Worm (Caenorhabditis elegans) whole organism, L3 larva: ENCODE measurements around the gene cpb-2.

Experiments used
- ZK546.5 ChIP-seq: sonication (generic microtip); optimal IDR thresholded peaks from 2 replicates; lab custom pipeline; 2017; ENCODE audit warnings: missing biosample characterization, missing genetic modification characterization
- aly-2 ChIP-seq: fragments of 150-350 bp; optimal IDR thresholded peaks from 2 replicates; lab custom pipeline; 2014; ENCODE audit warnings: missing biosample characterization, missing genetic modification characterization
- ama-1 ChIP-seq: fragments of 150-350 bp; optimal IDR thresholded peaks from 2 replicates; lab custom pipeline; 2018
- ceh-9 ChIP-seq: sonication (generic microtip); optimal IDR thresholded peaks from 2 replicates; lab custom pipeline; 2018; ENCODE audit warnings: missing biosample characterization, missing genetic modification characterization
- daf-12 ChIP-seq: fragments of 150-350 bp; optimal IDR thresholded peaks from 2 replicates; lab custom pipeline; 2014; ENCODE audit warnings: missing biosample characterization, missing genetic modification reagents, missing genetic modification characterization
- egl-5 ChIP-seq: fragments of 150-350 bp; optimal IDR thresholded peaks from 2 replicates; lab custom pipeline; 2017; ENCODE audit warnings: missing biosample characterization, missing genetic modification reagents, missing genetic modification characterization, inconsistent platforms
- elt-1 ChIP-seq: fragments of 150-350 bp; optimal IDR thresholded peaks from 2 replicates; lab custom pipeline; 2014; ENCODE audit warnings: missing biosample characterization, missing genetic modification characterization
- elt-2 ChIP-seq: sonication (generic microtip); optimal IDR thresholded peaks from 2 replicates; lab custom pipeline; 2016; ENCODE audit warnings: missing genetic modification reagents, mild to moderate bottlenecking, missing genetic modification characterization, missing compliant biosample characterization
- elt-3 ChIP-seq, 3 experiments: fragments of 150-350 bp in 1 of 3; sonication (generic microtip) in 2 of 3; optimal IDR thresholded peaks; 2 replicates in 2 of 3; 4 replicates in 1 of 3; lab custom pipeline; 2014 to 2017; ENCODE audit warnings: missing biosample characterization in 3 of 3, missing genetic modification characterization in 3 of 3
- fkh-2 ChIP-seq: fragments of 150-350 bp; optimal IDR thresholded peaks from 2 replicates; lab custom pipeline; 2014; ENCODE audit warnings: missing biosample characterization, missing genetic modification reagents, missing genetic modification characterization
- fos-1 ChIP-seq: fragments of 150-350 bp; optimal IDR thresholded peaks from 2 replicates; lab custom pipeline; 2014; ENCODE audit warnings: missing biosample characterization, missing genetic modification characterization
- hmg-11 ChIP-seq: sonication (generic microtip); optimal IDR thresholded peaks from 2 replicates; lab custom pipeline; 2016; ENCODE audit warnings: missing genetic modification characterization, missing compliant biosample characterization
- jun-1 ChIP-seq: fragments of 150-350 bp; optimal IDR thresholded peaks from 2 replicates; lab custom pipeline; 2014; ENCODE audit warnings: missing biosample characterization, missing genetic modification reagents, missing genetic modification characterization
- lin-15B ChIP-seq: fragments of 150-350 bp; optimal IDR thresholded peaks from 2 replicates; lab custom pipeline; 2014; ENCODE audit warnings: missing biosample characterization, missing genetic modification characterization
- lin-39 ChIP-seq: fragments of 150-350 bp; optimal IDR thresholded peaks from 2 replicates; lab custom pipeline; 2018; ENCODE audit warnings: missing biosample characterization, missing genetic modification reagents, missing genetic modification characterization
- lsy-12 ChIP-seq: sonication (generic microtip); optimal IDR thresholded peaks from 2 replicates; lab custom pipeline; 2016; ENCODE audit warnings: mild to moderate bottlenecking, missing genetic modification characterization, missing compliant biosample characterization
- nfya-1 ChIP-seq: sonication (generic microtip); optimal IDR thresholded peaks from 2 replicates; lab custom pipeline; 2017; ENCODE audit warnings: missing genetic modification characterization, mild to moderate bottlenecking, missing compliant biosample characterization, antibody characterized with exemption, moderate library complexity; ENCODE audit not compliant: insufficient read depth
- nhr-12 ChIP-seq: fragments of 150-350 bp; optimal IDR thresholded peaks from 2 replicates; lab custom pipeline; 2014; ENCODE audit warnings: missing biosample characterization, missing genetic modification characterization
- nhr-23 ChIP-seq: fragments of 150-350 bp; optimal IDR thresholded peaks from 2 replicates; lab custom pipeline; 2014; ENCODE audit warnings: missing biosample characterization, missing genetic modification reagents, missing genetic modification characterization
- nhr-237 ChIP-seq: fragments of 150-350 bp; optimal IDR thresholded peaks from 2 replicates; lab custom pipeline; 2014; ENCODE audit warnings: missing biosample characterization, missing genetic modification characterization
- nhr-25 ChIP-seq: sonication (generic microtip); optimal IDR thresholded peaks from 2 replicates; lab custom pipeline; 2017; ENCODE audit warnings: missing biosample characterization, missing genetic modification characterization
- nhr-28 ChIP-seq: fragments of 150-350 bp; optimal IDR thresholded peaks from 2 replicates; lab custom pipeline; 2014; ENCODE audit warnings: missing biosample characterization, missing genetic modification characterization
- nhr-43 ChIP-seq: sonication (generic microtip); optimal IDR thresholded peaks from 2 replicates; lab custom pipeline; 2016; ENCODE audit warnings: mild to moderate bottlenecking, missing genetic modification characterization, missing compliant biosample characterization; ENCODE audit not compliant: poor library complexity, severe bottlenecking
- nhr-67 ChIP-seq: fragments of 150-350 bp; optimal IDR thresholded peaks from 2 replicates; lab custom pipeline; 2014; ENCODE audit warnings: missing biosample characterization, missing genetic modification characterization
- nhr-77 ChIP-seq: fragments of 150-350 bp; optimal IDR thresholded peaks from 2 replicates; lab custom pipeline; 2014; ENCODE audit warnings: missing biosample characterization, missing genetic modification characterization
- pha-4 ChIP-seq: fragments of 150-350 bp; optimal IDR thresholded peaks from 2 replicates; lab custom pipeline; 2014; ENCODE audit warnings: missing biosample characterization, missing genetic modification reagents, missing genetic modification characterization
- pqm-1 ChIP-seq: fragments of 150-350 bp; optimal IDR thresholded peaks from 2 replicates; lab custom pipeline; 2017; ENCODE audit warnings: missing biosample characterization, missing genetic modification characterization, inconsistent platforms
- snpc-4 ChIP-seq: fragments of 150-350 bp; optimal IDR thresholded peaks from 2 replicates; lab custom pipeline; 2014; ENCODE audit warnings: missing biosample characterization, missing genetic modification characterization
- unc-62 ChIP-seq: fragments of 150-350 bp; sonication (generic microtip); optimal IDR thresholded peaks from 4 replicates; lab custom pipeline; 2014; ENCODE audit warnings: missing biosample characterization, missing genetic modification reagents, missing genetic modification characterization
- ztf-11 ChIP-seq: fragments of 150-350 bp; optimal IDR thresholded peaks from 2 replicates; lab custom pipeline; 2014; ENCODE audit warnings: missing biosample characterization, missing genetic modification characterization

Gene cpb-2

DNA sequence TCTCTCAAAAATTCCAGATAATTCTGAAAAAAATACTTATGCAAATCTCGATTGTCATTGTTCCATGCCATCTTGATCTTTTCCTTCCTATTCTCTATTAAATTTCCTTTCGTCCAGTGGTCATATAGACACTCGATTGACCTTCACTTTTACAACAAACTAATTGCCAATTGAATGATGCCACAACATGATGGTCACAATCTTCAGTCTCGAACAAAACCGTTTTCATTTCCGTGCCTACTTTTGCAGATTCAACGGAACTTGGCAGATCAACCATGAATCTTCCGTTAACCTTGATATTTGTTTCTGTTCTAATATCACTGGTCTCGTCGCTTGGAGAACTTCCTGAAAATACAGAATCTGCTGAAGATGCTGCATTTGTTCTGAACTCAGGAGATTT lies 19.2 kb upstream of the cpb-2 start, which contains the start of gene F40H3.2:
Gene F40H3.2, plus strand, starts transcription at position 250 of the 400 bp plus-strand sequence.
- TF ChIP-seq jun-1 (no peak), nhr-25 (peak; percentile 8)

- no peak for TF ChIP-seq ztf-11 (tag; lab: Kevin White, UChicago)
- no peak for TF ChIP-seq nhr-67 (tag; lab: Kevin White, UChicago)
- TF ChIP-seq hmg-11 (tag; lab: Kevin White, UChicago), result peak; percentile 20
- no peak for TF ChIP-seq nhr-12 (tag; lab: Kevin White, UChicago)
- TF ChIP-seq lsy-12, result no peak
- no peak for TF ChIP-seq nhr-43 (tag; lab: Kevin White, UChicago)
- no peak for TF ChIP-seq nhr-28 (tag; lab: Kevin White, UChicago)
- no peak for TF ChIP-seq elt-3 (tag; optimal IDR thresholded peaks at IDR 0.05; lab: Kevin White, UChicago)
- no peak for TF ChIP-seq fos-1 (tag; lab: Kevin White, UChicago)
- no peak for TF ChIP-seq pha-4 (tag; lab: Kevin White, UChicago)
- peak; percentile 31 for TF ChIP-seq lin-39 (tag; lab: Kevin White, UChicago)
- no peak for TF ChIP-seq ZK546.5 (tag; lab: Kevin White, UChicago)
- TF ChIP-seq daf-12, result no peak
- TF ChIP-seq nfya-1 (tag; lab: Kevin White, UChicago), result peak; percentile 26
- no peak for TF ChIP-seq aly-2
- no peak for TF ChIP-seq nhr-237 (tag; lab: Kevin White, UChicago)
Observed at ce11 chrII:6175027-6175426, 17.6 kb upstream of the cpb-2 start.

DNA sequence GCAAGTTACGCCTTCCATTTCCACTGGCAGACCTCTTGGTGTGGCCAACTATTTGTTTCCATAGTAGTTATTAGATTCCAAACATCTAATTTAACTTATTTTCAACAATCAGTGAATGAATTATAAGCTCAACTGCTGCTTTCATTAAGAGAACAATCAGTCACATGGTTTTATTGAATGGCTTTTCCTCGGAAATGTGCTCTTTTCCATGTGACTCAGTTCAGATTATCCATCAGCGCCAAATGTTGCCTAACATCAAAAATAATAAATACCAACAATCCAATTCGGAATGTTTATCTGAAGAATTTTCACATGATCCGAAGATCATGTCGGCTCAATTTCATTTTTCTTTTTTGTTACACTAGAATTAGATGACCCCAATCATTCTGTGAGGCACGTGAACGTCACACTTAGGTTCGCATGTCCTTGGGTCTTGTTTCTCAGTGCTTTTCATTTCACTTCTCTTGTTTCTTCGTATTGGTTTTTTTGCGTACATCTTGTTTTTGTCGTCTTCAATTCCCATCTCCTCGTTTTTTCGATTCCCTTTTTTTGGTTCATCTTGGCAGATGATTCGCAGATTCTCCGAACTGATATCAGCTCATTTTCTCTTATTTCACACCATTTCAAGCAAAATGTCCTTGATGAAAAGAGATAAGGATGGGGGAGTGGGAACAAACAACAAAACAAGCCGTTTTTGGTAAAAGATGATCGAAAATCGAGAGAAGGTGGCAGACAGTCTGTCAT lies 16.3 kb upstream of the cpb-2 start:
- TF ChIP-seq pha-4 (tag; lab: Kevin White, UChicago), result no peak
- TF ChIP-seq egl-5 (tag; lab: Kevin White, UChicago), result peak; percentile 66
- TF ChIP-seq lin-15B, result no peak
- no peak for TF ChIP-seq nhr-28 (tag; lab: Kevin White, UChicago)
- peak; percentile 54 for TF ChIP-seq nhr-25
- peak; percentile 99 for TF ChIP-seq elt-1 (tag; lab: Kevin White, UChicago)

DNA sequence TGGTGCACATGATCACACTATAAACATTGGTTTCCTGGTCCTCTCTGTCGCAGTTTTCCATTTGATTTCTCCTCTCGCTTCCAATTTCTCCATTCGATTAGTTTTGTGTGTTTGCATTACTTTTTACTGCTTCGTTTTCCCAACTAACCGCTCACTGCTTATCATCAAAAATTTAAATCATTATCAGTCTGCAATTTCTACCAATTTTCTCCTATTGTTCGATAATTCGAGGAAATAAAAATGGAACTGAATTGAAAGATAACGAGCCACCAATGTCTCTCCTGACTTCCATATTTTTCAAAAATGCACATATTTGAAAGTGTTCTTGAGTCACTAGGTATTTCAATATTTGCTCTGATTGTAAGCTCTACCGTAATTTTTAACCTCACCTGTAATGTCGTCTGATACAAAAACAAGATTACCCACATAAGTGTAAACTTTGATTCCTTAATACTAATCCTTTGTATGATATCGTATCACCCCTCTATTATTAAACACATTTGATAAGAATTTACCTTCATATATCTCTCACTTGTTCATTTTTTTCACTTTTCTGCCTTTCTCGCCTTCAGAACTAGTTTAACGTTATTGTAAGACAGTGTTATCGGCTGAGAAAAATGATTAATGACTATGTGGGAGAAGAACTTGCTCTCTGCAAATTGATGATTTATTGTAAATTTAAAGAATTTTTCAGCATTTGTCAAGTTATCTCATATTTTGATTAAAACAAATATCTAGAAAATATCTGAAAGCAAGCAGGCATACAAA lies 14.4 kb upstream of the cpb-2 start:
- TF ChIP-seq nhr-23 (tag; lab: Kevin White, UChicago), result no peak
- TF ChIP-seq elt-2 (tag; lab: Kevin White, UChicago), result peak; percentile 90
- no peak for TF ChIP-seq ama-1 (lab: Kevin White, UChicago)
- peak; percentile 27 for TF ChIP-seq pha-4 (tag; lab: Kevin White, UChicago)
- TF ChIP-seq nhr-25, result peak; percentile 20
- no peak for TF ChIP-seq unc-62 (GFP tag; lab: Kevin White, UChicago)
- peak; percentile 71 for TF ChIP-seq pqm-1 (tag; lab: Kevin White, UChicago)

DNA sequence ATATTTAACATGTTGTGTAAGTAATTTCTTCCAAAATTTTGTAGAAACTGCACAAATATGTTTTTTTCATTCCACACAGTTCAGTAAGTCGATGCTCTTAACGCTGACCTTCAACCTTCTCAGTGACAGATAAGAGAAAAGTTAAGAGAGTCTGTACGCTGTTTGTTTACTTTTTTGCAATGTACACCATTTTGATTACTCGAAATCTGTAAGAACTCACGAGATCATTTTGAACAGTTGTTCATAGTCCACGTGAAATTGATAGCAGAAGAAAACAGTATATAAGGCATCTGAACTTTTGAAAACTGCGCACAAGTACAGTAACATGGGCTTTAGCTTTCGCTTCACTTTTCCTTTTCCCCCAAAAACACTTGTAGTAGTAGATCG lies 13.8 kb upstream of the cpb-2 start:
- peak; percentile 83 for TF ChIP-seq pha-4 (tag; lab: Kevin White, UChicago)
- TF ChIP-seq elt-1 (tag; lab: Kevin White, UChicago), result no peak

ce11 chrII:6179531-6179930 lies 13.1 kb upstream of the cpb-2 start, which contains the start of gene F40H3.1:
TSS of gene F40H3.1 (plus strand) at chrII:6179831.
- TF ChIP-seq ceh-9 (no peak), fos-1 (tag; lab: Kevin White, UChicago) (no peak), nhr-28 (tag; lab: Kevin White, UChicago) (no peak), nhr-23 (tag; lab: Kevin White, UChicago) (no peak), nhr-77 (tag; lab: Kevin White, UChicago) (no peak), elt-1 (tag; lab: Kevin White, UChicago) (no peak), fkh-2 (tag; lab: Kevin White, UChicago) (no peak), lin-39 (tag; lab: Kevin White, UChicago) (no peak), snpc-4 (tag; lab: Kevin White, UChicago) (no peak)
